Fruit fly (Drosophila melanogaster) whole organism: ENCODE measurements around the gene osa.
"Not testable (repeated sequence)": the region's sequence is repeated elsewhere in the genome, so short reads cannot be mapped to it uniquely, and the experiment has no call there.

Experiments used
- CG8478 ChIP-seq: fragments of >200 bp; optimal IDR thresholded peaks from 2 replicates; lab custom pipeline; 2018; ENCODE audit warnings: inconsistent platforms
- Dll ChIP-seq: fragments of >200 bp; optimal IDR thresholded peaks from 2 replicates; lab custom pipeline; 2017
- EcR ChIP-seq, 2 experiments: fragments of >200 bp; optimal IDR thresholded peaks; 2 replicates each; lab custom pipeline; 2017; ENCODE audit warnings: missing biosample characterization in 2 of 2, missing genetic modification characterization in 2 of 2, missing genetic modification reagents in 2 of 2
- pan ChIP-seq: fragments of >200 bp; optimal IDR thresholded peaks from 2 replicates; lab custom pipeline; 2017
- psq ChIP-seq: fragments of >200 bp; optimal IDR thresholded peaks from 2 replicates; lab custom pipeline; 2017
- usp ChIP-seq: fragments of >200 bp; optimal IDR thresholded peaks from 2 replicates; lab custom pipeline; 2017; ENCODE audit warnings: missing biosample characterization, missing genetic modification characterization, mixed read lengths

Gene osa

DNA sequence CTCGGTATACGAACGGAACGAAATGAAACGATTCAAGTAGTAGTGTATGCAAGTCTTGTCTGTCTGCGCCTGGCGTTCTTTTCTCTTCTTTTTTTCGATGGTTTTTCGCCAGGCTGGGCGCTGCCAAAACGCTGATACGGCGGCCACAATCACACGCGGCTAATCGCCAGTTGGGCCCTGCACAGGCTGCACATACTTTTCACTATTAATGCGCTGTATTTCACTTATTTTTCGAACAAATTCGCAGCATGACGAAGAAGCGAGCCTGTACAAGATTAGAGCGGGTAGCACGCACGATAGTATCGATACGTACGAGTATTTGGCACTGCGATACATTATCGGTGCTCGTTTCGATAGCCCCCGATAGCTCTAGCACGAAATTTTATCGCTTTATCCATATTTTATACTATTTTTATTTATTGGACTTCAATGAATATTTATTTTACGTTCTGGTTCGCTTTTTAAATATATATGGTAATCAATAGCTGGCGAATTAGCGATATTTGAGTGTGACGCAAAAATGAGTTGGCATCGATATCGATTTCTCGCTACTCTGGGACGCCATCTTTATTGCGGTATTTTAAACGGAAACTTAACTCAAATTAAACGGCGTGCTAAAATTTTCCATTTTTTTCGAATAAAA, at the start of gene osa:
Gene osa (minus strand): TSS at position 300 of the 643 bp plus-strand sequence.
- no peak for TF ChIP-seq CG8478 (lab: Kevin White, UChicago)

DNA sequence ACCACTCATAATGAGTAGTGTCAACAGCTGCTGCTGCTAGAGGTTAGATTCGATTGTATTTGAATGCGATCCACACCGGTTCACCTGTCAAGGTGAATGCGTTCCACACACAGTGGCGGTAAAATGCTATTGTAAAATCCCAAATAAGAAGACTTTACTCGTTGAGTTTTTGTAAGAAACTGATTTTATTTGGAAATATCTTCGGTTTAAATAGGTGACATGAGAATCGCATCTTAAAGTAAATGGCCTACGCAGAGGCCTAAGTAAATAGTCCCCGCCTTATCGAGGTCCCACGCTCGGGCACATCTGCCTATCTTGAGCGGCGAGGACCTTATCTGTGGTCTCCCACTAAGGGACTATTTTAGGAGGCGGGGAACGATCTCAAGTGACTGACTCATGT, 44.9 kb upstream of the osa start, which contains the start of gene TyrR:
Gene TyrR (minus strand): TSS at position 101 of the 400 bp plus-strand sequence.
- not testable (repeated sequence) for TF ChIP-seq Dll (lab: Kevin White, UChicago); usp (GFP tag; lab: Kevin White, UChicago); EcR (GFP tag; optimal IDR thresholded peaks at IDR 0.05; lab: Kevin White, UChicago)

DNA sequence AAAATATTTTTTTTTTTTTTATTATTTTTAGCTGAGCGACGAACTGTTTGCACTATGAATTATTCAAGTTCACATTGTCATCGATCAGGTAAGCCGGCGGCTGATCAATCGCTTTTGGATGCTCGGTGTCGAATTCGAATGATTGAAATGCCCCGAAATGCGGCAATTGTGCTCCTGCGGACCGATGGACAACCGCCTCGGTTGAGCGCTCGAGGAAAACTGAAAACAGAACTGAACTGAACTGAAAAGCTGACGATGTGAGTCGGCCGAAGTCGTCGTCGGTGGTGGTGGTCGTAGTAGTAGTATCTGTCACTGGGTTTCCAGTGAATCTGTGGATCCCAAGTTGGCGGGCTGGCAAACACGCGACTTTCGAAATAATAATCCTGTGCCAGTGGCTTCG, 44.1 kb upstream of the osa start:
- TF ChIP-seq CG8478 (lab: Kevin White, UChicago) (no peak), Dll (lab: Kevin White, UChicago) (no peak), pan (lab: Kevin White, UChicago) (no peak), psq (lab: Kevin White, UChicago) (no peak), usp (GFP tag; lab: Kevin White, UChicago) (no peak), EcR (GFP tag; optimal IDR thresholded peaks at IDR 0.05; lab: Kevin White, UChicago) (no peak)

DNA sequence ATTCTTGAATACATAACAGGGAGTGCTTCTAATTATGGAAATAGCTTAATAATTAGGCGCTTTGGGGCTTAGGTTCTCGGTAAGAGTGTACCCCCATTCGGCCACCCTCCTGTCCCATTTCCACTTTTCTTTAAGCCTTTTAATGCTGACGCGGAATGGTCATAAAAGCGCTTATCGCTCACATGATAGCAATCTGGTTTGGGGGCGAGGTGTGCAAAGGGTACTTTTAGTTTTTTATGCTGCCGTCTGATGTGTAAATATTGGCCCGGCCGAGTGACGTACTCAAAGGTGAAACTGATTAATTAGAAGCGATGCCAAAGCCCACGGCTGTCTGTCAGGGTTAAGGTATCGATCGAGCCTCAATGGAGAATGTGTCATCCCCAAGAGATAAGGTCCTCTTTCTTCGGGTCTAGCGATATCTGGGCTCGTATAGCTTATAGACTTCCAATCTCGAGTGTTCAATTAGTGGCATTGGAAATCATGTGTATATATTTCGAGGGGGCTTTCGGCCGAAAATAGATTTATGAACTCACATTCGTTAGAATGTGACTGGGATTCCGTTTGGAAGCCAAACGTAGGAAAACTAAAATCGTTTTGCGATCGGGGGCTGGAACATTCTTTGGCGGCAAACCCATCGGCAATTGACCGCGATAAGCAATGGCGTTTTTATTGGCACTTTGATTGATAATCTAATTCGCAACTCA, 41.8 kb upstream of the osa start:
- no peak for TF ChIP-seq Dll (lab: Kevin White, UChicago)

dm6 chr3R:17758905-17759304, 40.8 kb upstream of the osa start:
- no peak for TF ChIP-seq EcR (GFP tag; optimal IDR thresholded peaks at IDR 0.05; lab: Kevin White, UChicago)
- TF ChIP-seq usp (GFP tag; lab: Kevin White, UChicago) = no peak

dm6 chr3R:17742542-17742941, 24.4 kb upstream of the osa start:
- no peak for TF ChIP-seq usp (GFP tag; lab: Kevin White, UChicago)
- no peak for TF ChIP-seq CG8478 (lab: Kevin White, UChicago)
- no peak for TF ChIP-seq Dll (lab: Kevin White, UChicago)
- no peak for TF ChIP-seq pan (lab: Kevin White, UChicago)

DNA sequence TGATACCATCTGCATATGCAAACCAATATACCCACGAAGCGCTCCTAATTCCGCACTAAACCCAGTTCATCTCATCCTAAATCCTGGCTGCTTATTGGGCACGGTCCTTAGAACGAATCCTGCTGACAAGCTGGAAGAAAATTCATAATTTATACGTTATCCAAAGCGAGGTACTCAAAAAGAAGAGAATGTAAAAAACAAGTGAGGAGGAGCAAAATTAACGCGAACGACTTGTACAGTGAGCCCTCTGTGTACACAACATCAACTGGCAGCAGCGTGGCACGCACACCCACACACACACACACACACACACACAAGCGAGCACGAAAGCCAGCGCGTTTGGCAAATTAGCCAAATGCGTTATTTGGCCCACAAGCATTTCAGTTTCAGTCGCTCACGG, 18.2 kb upstream of the osa start, which contains the start of gene TyrRII:
Gene TyrRII (plus strand): TSS at position 301 of the 400 bp plus-strand sequence.
- TF ChIP-seq CG8478 (lab: Kevin White, UChicago) (no peak), EcR (GFP tag; optimal IDR thresholded peaks at IDR 0.05; lab: Kevin White, UChicago) (no peak), usp (GFP tag; lab: Kevin White, UChicago) (no peak), Dll (lab: Kevin White, UChicago) (no peak), psq (lab: Kevin White, UChicago) (no peak), pan (lab: Kevin White, UChicago) (no peak)

DNA sequence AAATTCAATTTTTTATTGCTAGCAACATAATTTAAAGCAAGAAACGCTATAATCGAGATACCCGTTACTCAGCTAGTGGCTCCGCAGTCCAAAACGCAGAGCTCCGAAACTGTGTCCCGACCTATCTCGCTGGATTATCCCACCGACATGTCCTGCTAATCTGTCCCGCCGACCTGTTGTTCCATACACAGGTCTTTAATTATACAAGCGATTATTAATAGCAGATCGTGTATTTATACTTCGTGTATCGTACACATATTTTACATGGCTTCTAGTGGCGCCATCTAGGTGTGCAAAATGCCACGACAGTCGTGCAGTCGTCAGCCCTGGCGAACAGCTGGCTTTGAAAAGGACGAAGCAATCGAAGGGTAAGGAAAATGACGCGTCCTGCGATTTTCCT, 15.1 kb upstream of the osa start, which contains the start of gene CG14321:
Gene CG14321 (plus strand): TSS at position 338 of the 400 bp plus-strand sequence.
- TF ChIP-seq pan (lab: Kevin White, UChicago) (no peak), CG8478 (lab: Kevin White, UChicago) (no peak), Dll (lab: Kevin White, UChicago) (no peak), psq (lab: Kevin White, UChicago) (no peak), usp (GFP tag; lab: Kevin White, UChicago) (no peak), EcR (GFP tag; optimal IDR thresholded peaks at IDR 0.05; lab: Kevin White, UChicago) (no peak)

dm6 chr3R:17725558-17725957, 7.4 kb upstream of the osa start, which contains the start of gene Lgr1:
Gene Lgr1, plus strand, starts transcription at chr3R:17725777.
- TF ChIP-seq pan (lab: Kevin White, UChicago) = no peak
- TF ChIP-seq CG8478 (lab: Kevin White, UChicago) = no peak
- TF ChIP-seq psq (lab: Kevin White, UChicago) = no peak
- no peak for TF ChIP-seq EcR (GFP tag; optimal IDR thresholded peaks at IDR 0.05; lab: Kevin White, UChicago)
- TF ChIP-seq Dll (lab: Kevin White, UChicago) = no peak
- TF ChIP-seq usp (GFP tag; lab: Kevin White, UChicago) = no peak

dm6 chr3R:17724963-17725362, 6.8 kb upstream of the osa start, which contains the start of gene Atg8b:
Gene Atg8b, minus strand, starts transcription at chr3R:17725063.
- no peak for TF ChIP-seq usp (GFP tag; lab: Kevin White, UChicago)
- no peak for TF ChIP-seq pan (lab: Kevin White, UChicago)
- TF ChIP-seq EcR (GFP tag; optimal IDR thresholded peaks at IDR 0.05; lab: Kevin White, UChicago) = no peak

dm6 chr3R:17718760-17719625, 843 bp upstream of the osa start, which contains the start of gene Pxt:
Gene Pxt, plus strand, starts transcription at chr3R:17719454.
- TF ChIP-seq psq (lab: Kevin White, UChicago) (no peak), EcR (GFP tag; optimal IDR thresholded peaks at IDR 0.05; lab: Kevin White, UChicago) (no peak), usp (GFP tag; lab: Kevin White, UChicago) (no peak), Dll (lab: Kevin White, UChicago) (no peak), pan (lab: Kevin White, UChicago) (no peak), CG8478 (lab: Kevin White, UChicago) (no peak)
